Fruit fly (Drosophila melanogaster): ENCODE measurements around the gene CIA30.

dm6 chr3R:29771645-29772089, 34.9 kb downstream of the CIA30 start:
- no peak for TF ChIP-seq ttk (optimal IDR thresholded peaks at IDR 0.05)
- TF ChIP-seq h (optimal IDR thresholded peaks at IDR 0.05), result no peak
- no peak for TF ChIP-seq Sin3A (optimal IDR thresholded peaks at IDR 0.05)
- no peak for TF ChIP-seq insv (optimal IDR thresholded peaks at IDR 0.05)
- TF ChIP-seq Myc (optimal IDR thresholded peaks at IDR 0.05), result no peak
- TF ChIP-seq psq (optimal IDR thresholded peaks at IDR 0.05), result no peak

Measured in Kc167 (cell line).